Worm (Caenorhabditis elegans): ENCODE data around the gene C13C4.7.

DNA sequence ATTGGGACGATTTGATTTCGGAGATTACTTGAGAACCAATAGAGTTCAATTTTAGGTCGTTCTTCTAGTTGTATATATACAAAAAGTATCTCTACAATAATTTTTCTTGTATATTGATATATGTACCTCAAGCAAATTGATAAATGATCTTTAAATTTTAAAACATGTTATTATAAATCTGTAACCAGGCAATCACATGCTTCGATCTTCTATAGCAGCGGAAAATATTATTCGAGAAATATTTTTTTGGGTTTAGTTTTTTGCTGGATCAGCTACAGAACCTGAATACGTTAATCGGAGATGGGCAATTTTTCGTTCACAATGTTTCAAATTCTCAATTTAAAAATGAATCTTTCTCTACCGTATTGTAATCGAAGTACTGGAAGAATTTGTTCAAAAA is 31.5 kb downstream of the C13C4.7 start, which contains the start of gene R07B7.12:
- TF ChIP-seq attf-6 (GFP tag; IDR thresholded peaks at IDR 0.05) (no peak), lir-1 (GFP tag; conservative IDR thresholded peaks at IDR 0.05) (no peak), ztf-3 (GFP tag; optimal IDR thresholded peaks at IDR 0.05) (no peak), aptf-2 (GFP tag; conservative IDR thresholded peaks at IDR 0.05) (no peak), T07F8.4 (tag; optimal IDR thresholded peaks at IDR 0.05) (no peak), F49E8.2 (tag; optimal IDR thresholded peaks at IDR 0.05; ENCODE audit: insufficient read depth) (no peak), B0035.1 (tag; optimal IDR thresholded peaks at IDR 0.05) (no peak), T26A5.8 (tag; optimal IDR thresholded peaks at IDR 0.05) (no peak), lsy-27 (tag; optimal IDR thresholded peaks at IDR 0.05; ENCODE audit: borderline replicate concordance, insufficient read depth) (no peak), unc-130 (GFP tag; optimal IDR thresholded peaks at IDR 0.05) (no peak), let-526 (GFP tag; IDR thresholded peaks at IDR 0.05) (no peak), him-1 (tag; optimal IDR thresholded peaks at IDR 0.05) (no peak)

Measured in whole organism, young adult.